Worm (Caenorhabditis elegans): Measurements from ENCODE around the gene pqn-68.

Gene pqn-68

ce11 chrV:12953702-12954101, 1.3 kb downstream of the pqn-68 start, which contains the start of gene eif-3.K:
Gene eif-3.K (plus strand): TSS chrV:12954002.
- TF ChIP-seq elt-2 (tag; optimal IDR thresholded peaks at IDR 0.05) (no peak), ceh-22 (tag; optimal IDR thresholded peaks at IDR 0.05) (no peak), pqm-1 (tag; optimal IDR thresholded peaks at IDR 0.05) (no peak), K09A11.1 (tag; optimal IDR thresholded peaks at IDR 0.05; ENCODE audit: insufficient read depth) (no peak), lin-11 (tag; optimal IDR thresholded peaks at IDR 0.05) (no peak), ceh-9 (tag; optimal IDR thresholded peaks at IDR 0.05) (no peak)

- TF ChIP-seq ceh-24 (tag; optimal IDR thresholded peaks at IDR 0.05) (no peak), pag-3 (tag; optimal IDR thresholded peaks at IDR 0.05; ENCODE audit: borderline replicate concordance) (no peak), K09A11.1 (tag; optimal IDR thresholded peaks at IDR 0.05; ENCODE audit: insufficient read depth) (no peak), lin-11 (tag; optimal IDR thresholded peaks at IDR 0.05) (no peak), nhr-232 (tag; optimal IDR thresholded peaks at IDR 0.05) (no peak), T23F11.4 (GFP tag; optimal IDR thresholded peaks at IDR 0.05) (no peak), pros-1 (tag; optimal IDR thresholded peaks at IDR 0.05) (no peak), rnt-1 (tag; optimal IDR thresholded peaks at IDR 0.05) (no peak)
These were observed 1.8 kb downstream of the pqn-68 start for ce11 chrV:12954261-12954660.

DNA sequence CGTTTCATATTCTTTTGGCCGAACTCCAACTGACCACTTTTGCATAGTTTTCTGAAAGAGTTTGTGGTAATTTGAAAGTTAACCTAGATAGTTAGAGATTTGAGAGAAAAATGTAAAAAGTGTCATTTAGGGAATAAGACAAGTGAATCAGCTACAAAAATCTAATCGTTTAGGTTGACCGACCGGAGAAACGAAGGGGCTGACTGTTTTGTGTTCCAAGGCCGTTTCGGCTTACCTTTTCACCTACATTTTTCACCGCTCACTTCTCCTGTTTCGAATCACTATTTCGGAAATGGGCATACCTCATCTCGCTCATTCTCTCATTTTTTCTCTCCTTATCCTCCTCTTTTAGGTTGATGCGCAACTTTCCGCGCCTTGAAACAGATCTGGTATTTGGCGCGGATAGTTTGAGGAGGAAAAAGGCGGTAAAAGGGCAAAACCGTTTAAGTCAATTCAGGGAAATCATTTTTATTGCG, 8.7 kb downstream of the pqn-68 start, which contains the start of gene mpst-7:
TSS of gene mpst-7 (minus strand) at position 51 of the 476 bp plus-strand sequence.
- TF ChIP-seq gmeb-2 (tag; optimal IDR thresholded peaks at IDR 0.05) (no peak), ref-2 (tag; optimal IDR thresholded peaks at IDR 0.05) (no peak), Y22D7AL.16 (tag; optimal IDR thresholded peaks at IDR 0.05) (no peak), dmd-4 (tag; optimal IDR thresholded peaks at IDR 0.05; ENCODE audit: borderline replicate concordance) (no peak), ceh-45 (GFP tag; IDR thresholded peaks at IDR 0.05) (no peak), madf-2 (tag; optimal IDR thresholded peaks at IDR 0.05) (no peak), zip-5 (tag; optimal IDR thresholded peaks at IDR 0.05) (no peak), npax-4 (tag; optimal IDR thresholded peaks at IDR 0.05) (no peak), tbx-7 (tag; optimal IDR thresholded peaks at IDR 0.05) (no peak), ttx-3 (tag; optimal IDR thresholded peaks at IDR 0.05) (no peak)

DNA sequence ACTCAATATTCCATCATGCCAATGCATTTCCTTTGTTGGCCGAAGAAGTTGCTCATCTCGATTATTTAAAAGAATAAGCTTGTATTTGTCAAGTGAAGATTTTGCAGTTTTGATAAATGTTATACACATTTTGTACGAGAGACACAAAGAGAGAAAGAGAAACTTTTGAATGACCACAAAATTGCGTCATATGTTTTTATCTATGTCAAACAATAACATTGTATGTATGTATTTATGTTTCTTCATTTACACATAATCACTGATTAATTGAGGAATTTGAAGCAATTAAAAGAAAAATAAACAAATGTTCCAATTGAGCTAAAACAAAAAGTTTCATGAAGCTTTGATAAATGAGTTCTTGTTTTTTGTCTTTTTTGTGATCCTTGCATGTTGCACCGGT, 10.8 kb downstream of the pqn-68 start, which contains the start of gene hrg-9:
TSS of gene hrg-9 (minus strand) at position 152 of the 400 bp plus-strand sequence.
- TF ChIP-seq mec-3 (tag; optimal IDR thresholded peaks at IDR 0.05; ENCODE audit: borderline replicate concordance) (no peak), sox-4 (tag; optimal IDR thresholded peaks at IDR 0.05) (no peak), ceh-18 (tag; optimal IDR thresholded peaks at IDR 0.05) (no peak), syd-9 (tag; optimal IDR thresholded peaks at IDR 0.05) (no peak), fkh-10 (GFP tag; optimal IDR thresholded peaks at IDR 0.05) (no peak), pat-9 (tag; optimal IDR thresholded peaks at IDR 0.05) (no peak), hlh-8 (tag; optimal IDR thresholded peaks at IDR 0.05) (no peak), ceh-45 (GFP tag; IDR thresholded peaks at IDR 0.05) (no peak), elt-2 (tag; optimal IDR thresholded peaks at IDR 0.05) (peak; percentile 57)

- TF ChIP-seq ceh-19 (GFP tag; optimal IDR thresholded peaks at IDR 0.05): no peak
- no peak for TF ChIP-seq lin-11 (tag; optimal IDR thresholded peaks at IDR 0.05)
- TF ChIP-seq pros-1 (tag; optimal IDR thresholded peaks at IDR 0.05): no peak
- no peak for TF ChIP-seq hlh-30 (tag; optimal IDR thresholded peaks at IDR 0.05; ENCODE audit: insufficient read depth)
- no peak for TF ChIP-seq odd-2 (tag; optimal IDR thresholded peaks at IDR 0.05)
- no peak for TF ChIP-seq nhr-232 (tag; optimal IDR thresholded peaks at IDR 0.05)
- no peak for TF ChIP-seq unc-42 (tag; optimal IDR thresholded peaks at IDR 0.05)
- TF ChIP-seq ceh-34 (tag; optimal IDR thresholded peaks at IDR 0.05): no peak
- no peak for TF ChIP-seq lim-6 (tag; optimal IDR thresholded peaks at IDR 0.05)
These were observed 11.6 kb downstream of the pqn-68 start, which contains the start of gene srd-35 for ce11 chrV:12964076-12964475. Gene srd-35 (plus strand): TSS chrV:12964376.

Data from whole organism, late embryonic.